Comparison of ENCODE assay signal across 4 fruit fly cellular contexts in the genomic region with DNA sequence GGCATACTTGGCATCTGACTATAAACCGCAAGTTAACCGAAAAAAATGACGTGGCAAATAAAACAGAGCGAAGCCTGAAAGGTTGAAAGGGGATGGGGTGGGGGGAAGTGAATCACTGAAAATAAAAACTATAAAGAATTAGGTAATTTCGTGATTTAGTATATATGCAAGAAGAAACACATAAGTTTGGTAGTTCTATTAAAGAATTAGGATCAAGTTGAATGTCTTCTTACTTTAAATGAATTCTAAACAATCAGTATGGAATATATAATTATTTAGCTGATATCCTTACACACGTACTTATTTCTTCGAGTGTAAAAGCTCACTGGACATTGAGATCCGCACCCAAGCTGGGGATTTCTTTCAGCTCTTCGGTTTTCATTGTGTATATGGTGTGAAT.
A peak's percentile ranks its signal among the peaks of the same experiment; 100 is the strongest.
TF ChIP-seq lines count a peak whose summit lies in the region.

No protein-coding gene starts in this region.

- no peak for TF ChIP-seq CTCF in whole organism, embryonic (GFP tag; optimal IDR thresholded peaks at IDR 0.05; lab: Kevin White, UChicago)

TF ChIP-seq in whole organism, embryonic, 481 proteins besides CTCF, POLR2A, EP300 and RAD21:
- TF ChIP-seq slou (GFP tag; optimal IDR thresholded peaks at IDR 0.05; lab: Kevin White, UChicago) (no peak), ara (GFP tag; IDR thresholded peaks at IDR 0.05; lab: Robert Waterston, UW) (no peak), CG18262 (tag; optimal IDR thresholded peaks at IDR 0.05; lab: Kevin White, UChicago) (no peak), nerfin-1 (tag; optimal IDR thresholded peaks at IDR 0.05; lab: Kevin White, UChicago) (no peak), CG11504 (tag; optimal IDR thresholded peaks at IDR 0.05; lab: Kevin White, UChicago) (peak; percentile 26), CG2712 (tag; optimal IDR thresholded peaks at IDR 0.05; lab: Kevin White, UChicago) (no peak), Deaf1 (tag; optimal IDR thresholded peaks at IDR 0.05; lab: Kevin White, UChicago) (no peak), Usf (GFP tag; optimal IDR thresholded peaks at IDR 0.05; lab: Kevin White, UChicago) (no peak), Spps (tag; optimal IDR thresholded peaks at IDR 0.05; lab: Kevin White, UChicago) (no peak), onecut (GFP tag; IDR thresholded peaks at IDR 0.05; lab: Robert Waterston, UW) (no peak), eve (GFP tag; optimal IDR thresholded peaks at IDR 0.05; lab: Kevin White, UChicago) (peak in 1 of 2 experiments; percentile 33), Nf-YC (tag; optimal IDR thresholded peaks at IDR 0.05; lab: Kevin White, UChicago) (no peak), CG9215 (GFP tag; IDR thresholded peaks at IDR 0.05; lab: Robert Waterston, UW) (no peak), sens (GFP tag; lab: Kevin White, UChicago) (peak; percentile 59), ems (GFP tag; optimal IDR thresholded peaks at IDR 0.05; lab: Kevin White, UChicago) (no peak), dmrt99B (tag; optimal IDR thresholded peaks at IDR 0.05; lab: Kevin White, UChicago) (peak; percentile 23), Sox100B (GFP tag; optimal IDR thresholded peaks at IDR 0.05; lab: Kevin White, UChicago) (no peak), zen2 (GFP tag; IDR thresholded peaks at IDR 0.05; lab: Robert Waterston, UW; ENCODE audit: partially characterized antibody) (no peak), gcm (GFP tag; optimal IDR thresholded peaks at IDR 0.05; lab: Kevin White, UChicago) (no peak), gem (tag; optimal IDR thresholded peaks at IDR 0.05; lab: Kevin White, UChicago) (peak; percentile 18), h (optimal IDR thresholded peaks at IDR 0.05; lab: Kevin White, UChicago) (no peak), CG3726 (GFP tag; IDR thresholded peaks at IDR 0.05; lab: Robert Waterston, UW) (no peak)

TF ChIP-seq in whole organism, prepupa, 60 proteins besides CTCF, POLR2A, EP300 and RAD21 (continues in another document):
- peak; percentile 60 for TF ChIP-seq topi (GFP tag; optimal IDR thresholded peaks at IDR 0.05; lab: Kevin White, UChicago)
- no peak for TF ChIP-seq CG16779 (tag; optimal IDR thresholded peaks at IDR 0.05; lab: Kevin White, UChicago)
- peak; percentile 57 for TF ChIP-seq CG8632 (GFP tag; optimal IDR thresholded peaks at IDR 0.05; lab: Kevin White, UChicago)
- no peak for TF ChIP-seq Blimp-1 (GFP tag; optimal IDR thresholded peaks at IDR 0.05; lab: Kevin White, UChicago)
- peak; percentile 68 for TF ChIP-seq CG6792 (GFP tag; optimal IDR thresholded peaks at IDR 0.05; lab: Kevin White, UChicago)
- peak; percentile 56 for TF ChIP-seq net (GFP tag; optimal IDR thresholded peaks at IDR 0.05; lab: Kevin White, UChicago)
- peak; percentile 62 for TF ChIP-seq acj6 (GFP tag; optimal IDR thresholded peaks at IDR 0.05; lab: Kevin White, UChicago)
- TF ChIP-seq salr (GFP tag; optimal IDR thresholded peaks at IDR 0.05; lab: Kevin White, UChicago), result peak in 1 of 2 experiments; percentile 41
- TF ChIP-seq Eip78C (GFP tag; lab: Kevin White, UChicago), result peak; percentile 92
- peak; percentile 65 for TF ChIP-seq Met (GFP tag; optimal IDR thresholded peaks at IDR 0.05; lab: Kevin White, UChicago)
- peak; percentile 62 for TF ChIP-seq CG11762 (GFP tag; optimal IDR thresholded peaks at IDR 0.05; lab: Kevin White, UChicago; ENCODE audit: insufficient read depth)
- TF ChIP-seq cyc (GFP tag; optimal IDR thresholded peaks at IDR 0.05; lab: Kevin White, UChicago), result peak; percentile 44
- peak; percentile 1 for TF ChIP-seq CG9139 (GFP tag; optimal IDR thresholded peaks at IDR 0.05; lab: Kevin White, UChicago)
- TF ChIP-seq CG32006 (GFP tag; optimal IDR thresholded peaks at IDR 0.05; lab: Kevin White, UChicago), result peak; percentile 61
- TF ChIP-seq Sox102F (GFP tag; optimal IDR thresholded peaks at IDR 0.05; lab: Kevin White, UChicago), result peak; percentile 71
- TF ChIP-seq CG6854 (GFP tag; optimal IDR thresholded peaks at IDR 0.05; lab: Kevin White, UChicago), result no peak
- peak; percentile 49 for TF ChIP-seq CG11902 (GFP tag; optimal IDR thresholded peaks at IDR 0.05; lab: Kevin White, UChicago)
- peak; percentile 5 for TF ChIP-seq CG6276 (GFP tag; optimal IDR thresholded peaks at IDR 0.05; lab: Kevin White, UChicago)
- peak; percentile 61 for TF ChIP-seq Hr4 (GFP tag; optimal IDR thresholded peaks at IDR 0.05; lab: Kevin White, UChicago)
- TF ChIP-seq Hr39 (GFP tag; optimal IDR thresholded peaks at IDR 0.05; lab: Kevin White, UChicago), result peak; percentile 38
- TF ChIP-seq Ets96B (tag; optimal IDR thresholded peaks at IDR 0.05; lab: Kevin White, UChicago), result peak; percentile 67
- peak; percentile 49; the same call in 2 of the 3 replicates for TF ChIP-seq CG8119 (GFP tag; IDR thresholded peaks at IDR 0.05; lab: Robert Waterston, UW)

TF ChIP-seq in whole organism, pupa, 21 proteins besides CTCF, POLR2A, EP300 and RAD21:
- TF ChIP-seq Ets98B (GFP tag; IDR thresholded peaks at IDR 0.05; lab: Robert Waterston, UW) (no peak), CG14655 (GFP tag; optimal IDR thresholded peaks at IDR 0.05; lab: Kevin White, UChicago) (peak; percentile 49), fd96Ca (GFP tag; IDR thresholded peaks at IDR 0.05; lab: Robert Waterston, UW) (no peak), CG34367 (tag; optimal IDR thresholded peaks at IDR 0.05; lab: Kevin White, UChicago) (peak; percentile 8), CG8301 (tag; optimal IDR thresholded peaks at IDR 0.05; lab: Kevin White, UChicago) (peak; percentile 56), rn (GFP tag; IDR thresholded peaks at IDR 0.05; lab: Robert Waterston, UW) (no peak), CG13204 (GFP tag; optimal IDR thresholded peaks at IDR 0.05; lab: Kevin White, UChicago) (no peak), Pif1A (GFP tag; optimal IDR thresholded peaks at IDR 0.05; lab: Kevin White, UChicago) (peak; percentile 56), CG10348 (GFP tag; IDR thresholded peaks at IDR 0.05; lab: Robert Waterston, UW) (no peak), CG15710 (tag; optimal IDR thresholded peaks at IDR 0.05; lab: Kevin White, UChicago) (peak; percentile 61), Snoo (tag; optimal IDR thresholded peaks at IDR 0.05; lab: Kevin White, UChicago) (peak; percentile 57), D1 (tag; optimal IDR thresholded peaks at IDR 0.05; lab: Kevin White, UChicago) (no peak), CG12605 (GFP tag; IDR thresholded peaks at IDR 0.05; lab: Robert Waterston, UW) (no peak), Pif1B (GFP tag; optimal IDR thresholded peaks at IDR 0.05; lab: Kevin White, UChicago) (peak; percentile 29), CG4496 (GFP tag; IDR thresholded peaks at IDR 0.05; lab: Robert Waterston, UW) (no peak), CG9948 (tag; optimal IDR thresholded peaks at IDR 0.05; lab: Kevin White, UChicago) (peak; percentile 13), EcR (GFP tag; optimal IDR thresholded peaks at IDR 0.05; lab: Kevin White, UChicago) (no peak), CG17806 (tag; optimal IDR thresholded peaks at IDR 0.05; lab: Kevin White, UChicago) (peak; percentile 50), CG32121 (GFP tag; IDR thresholded peaks at IDR 0.05; lab: Robert Waterston, UW) (no peak), gl (tag; optimal IDR thresholded peaks at IDR 0.05; lab: Kevin White, UChicago) (no peak), CG8159 (tag; optimal IDR thresholded peaks at IDR 0.05; lab: Kevin White, UChicago) (peak; percentile 72)
TF ChIP-seq in whole organism, pupa: peak in this region for 10.

TF ChIP-seq in whole organism, wandering third instar larva, 38 proteins besides CTCF, POLR2A, EP300 and RAD21:
- peak; percentile 15 for TF ChIP-seq HLH106 (tag; optimal IDR thresholded peaks at IDR 0.05; lab: Kevin White, UChicago)
- TF ChIP-seq GATAd (GFP tag; optimal IDR thresholded peaks at IDR 0.05; lab: Kevin White, UChicago), result no peak
- no peak for TF ChIP-seq N (GFP tag; optimal IDR thresholded peaks at IDR 0.05; lab: Kevin White, UChicago)
- peak; percentile 58 for TF ChIP-seq woc (GFP tag; optimal IDR thresholded peaks at IDR 0.05; lab: Kevin White, UChicago)
- peak; percentile 6 for TF ChIP-seq Hnf4 (GFP tag; optimal IDR thresholded peaks at IDR 0.05; lab: Kevin White, UChicago)
- TF ChIP-seq fru (GFP tag; optimal IDR thresholded peaks at IDR 0.05; lab: Kevin White, UChicago), result peak; percentile 74
- peak; percentile 64 for TF ChIP-seq OdsH (GFP tag; optimal IDR thresholded peaks at IDR 0.05; lab: Kevin White, UChicago)
- peak; percentile 56 for TF ChIP-seq Sp1 (GFP tag; optimal IDR thresholded peaks at IDR 0.05; lab: Kevin White, UChicago)
- TF ChIP-seq psq (GFP tag; optimal IDR thresholded peaks at IDR 0.05; lab: Kevin White, UChicago), result peak; percentile 46
- TF ChIP-seq Abd-B (GFP tag; optimal IDR thresholded peaks at IDR 0.05; lab: Kevin White, UChicago), result no peak
- TF ChIP-seq foxo (GFP tag; optimal IDR thresholded peaks at IDR 0.05; lab: Kevin White, UChicago), result peak in 1 of 2 experiments; percentile 67
- peak; percentile 33 for TF ChIP-seq br (GFP tag; optimal IDR thresholded peaks at IDR 0.05; lab: Kevin White, UChicago)
- TF ChIP-seq dmrt93B (GFP tag; optimal IDR thresholded peaks at IDR 0.05; lab: Kevin White, UChicago), result peak; percentile 33
- TF ChIP-seq ey (GFP tag; optimal IDR thresholded peaks at IDR 0.05; lab: Kevin White, UChicago), result peak; percentile 38
- peak; percentile 58 for TF ChIP-seq rgr (GFP tag; optimal IDR thresholded peaks at IDR 0.05; lab: Kevin White, UChicago)
TF ChIP-seq in whole organism, wandering third instar larva: peak in this region for 12.
